Worm (Caenorhabditis elegans): ENCODE data around the gene apy-1.

DNA sequence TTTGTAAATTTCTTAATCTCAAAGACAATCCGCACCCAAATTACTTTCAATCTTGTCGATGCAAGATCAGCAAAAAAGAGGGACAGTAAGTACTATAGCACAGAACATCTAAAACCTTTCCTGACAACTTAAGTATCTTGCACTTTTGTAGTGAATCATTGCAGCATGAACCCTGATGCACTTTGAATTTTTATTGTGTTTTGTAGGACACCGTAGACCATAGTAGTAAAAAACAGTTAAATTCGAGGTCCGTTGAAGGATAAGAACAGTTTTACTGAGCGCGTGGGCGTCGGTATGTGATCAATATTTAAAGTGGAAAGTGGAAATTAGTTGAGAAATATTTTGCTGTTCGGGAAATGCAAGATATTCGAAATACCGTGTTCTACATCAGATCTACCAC, 12.7 kb upstream of the apy-1 start:
- no peak for TF ChIP-seq unc-62 (GFP tag; optimal IDR thresholded peaks at IDR 0.05)
- TF ChIP-seq sma-3 (GFP tag; optimal IDR thresholded peaks at IDR 0.05): no peak

All from whole organism, L2 larva.